Fruit fly (Drosophila melanogaster): ENCODE data around the gene mor.

mor gene

DNA sequence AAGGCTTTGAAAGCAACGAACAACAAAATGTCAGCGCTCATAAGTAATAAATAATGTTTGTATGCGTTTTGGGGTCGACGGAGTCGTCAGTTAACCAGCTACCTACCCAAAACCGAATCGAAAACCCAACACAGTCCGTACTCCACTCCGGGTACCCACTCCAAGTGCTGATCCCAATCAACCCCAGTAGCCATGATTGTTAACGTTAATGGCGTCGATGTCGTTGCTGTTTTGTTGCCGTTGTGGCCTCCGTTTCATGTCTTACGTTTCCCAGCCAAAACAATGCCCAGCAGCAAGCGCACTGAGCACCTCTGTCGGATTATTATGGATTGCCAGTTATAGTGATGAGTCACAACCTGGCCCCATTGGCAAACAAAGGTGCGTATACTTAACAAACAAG is 36.3 kb upstream of the mor start, which contains the start of gene GATAe:
GATAe (plus strand) TSS at position 76 of the 400 bp plus-strand sequence.
- no peak for TF ChIP-seq CG13204 (GFP tag; optimal IDR thresholded peaks at IDR 0.05)

DNA sequence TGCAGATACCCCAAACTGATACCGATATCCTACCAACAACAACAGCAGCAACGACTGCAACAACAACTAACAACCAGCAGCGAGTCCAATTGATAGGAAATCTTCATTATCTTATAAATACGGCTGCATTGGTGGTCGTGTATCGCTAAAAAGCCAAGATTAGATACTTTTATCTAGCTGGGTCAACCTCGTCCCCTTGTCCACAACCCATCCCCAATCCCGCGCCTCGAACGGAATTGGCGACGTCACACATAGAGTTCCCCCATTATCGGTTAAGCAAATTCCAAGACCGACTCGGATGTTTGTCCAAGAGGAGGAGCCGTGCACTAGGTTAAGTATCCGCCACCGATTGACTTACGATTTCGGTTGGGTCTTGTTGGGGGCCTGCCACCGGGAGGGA is 35.6 kb upstream of the mor start:
- TF ChIP-seq rn (GFP tag; IDR thresholded peaks at IDR 0.05) (no peak), Pif1B (GFP tag; optimal IDR thresholded peaks at IDR 0.05) (no peak), CG4496 (GFP tag; IDR thresholded peaks at IDR 0.05) (no peak), CG8301 (tag; optimal IDR thresholded peaks at IDR 0.05) (no peak), CG8159 (tag; optimal IDR thresholded peaks at IDR 0.05) (no peak), CG12605 (GFP tag; IDR thresholded peaks at IDR 0.05) (no peak), CG9948 (tag; optimal IDR thresholded peaks at IDR 0.05) (no peak), CG17806 (tag; optimal IDR thresholded peaks at IDR 0.05) (no peak), CG34367 (tag; optimal IDR thresholded peaks at IDR 0.05) (no peak)

DNA sequence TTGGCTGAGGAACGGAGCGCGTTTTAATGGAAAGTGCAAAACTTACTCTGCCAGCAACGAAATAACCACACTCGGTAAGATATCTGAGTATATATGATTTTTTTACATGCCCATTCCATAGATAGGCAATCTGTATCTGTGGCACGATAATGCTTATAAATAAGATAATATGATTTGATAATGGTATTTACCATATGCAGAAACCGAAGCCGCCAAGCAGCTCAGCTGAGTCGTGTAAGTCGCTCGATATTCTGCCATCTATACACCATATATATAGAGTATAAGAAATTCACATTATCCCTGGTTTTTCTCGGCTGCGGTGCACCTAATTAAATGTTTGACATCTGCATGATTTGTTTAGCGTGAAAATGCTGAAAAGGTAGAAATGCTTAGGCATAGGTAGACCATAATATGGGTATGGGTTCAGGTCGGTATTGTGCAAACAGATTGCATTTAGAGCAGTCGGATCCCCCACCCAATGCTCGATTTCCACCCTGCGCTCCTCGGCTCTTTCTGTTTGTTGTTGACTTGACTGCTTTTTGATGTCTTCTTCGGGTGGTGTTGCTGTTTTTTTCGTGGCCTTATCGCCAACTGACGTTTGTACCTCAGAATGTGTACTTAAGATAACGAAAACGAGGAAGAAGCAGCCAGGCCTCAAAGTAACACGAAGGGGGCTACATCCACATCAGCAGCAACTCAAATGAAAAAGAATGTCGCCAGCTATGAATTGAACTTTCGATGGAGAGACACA is 34.3 kb upstream of the mor start:
- TF ChIP-seq CG13204 (GFP tag; optimal IDR thresholded peaks at IDR 0.05) (no peak), CG4496 (GFP tag; IDR thresholded peaks at IDR 0.05) (no peak), EcR (GFP tag; optimal IDR thresholded peaks at IDR 0.05) (no peak), CG15710 (tag; optimal IDR thresholded peaks at IDR 0.05) (no peak), CG17806 (tag; optimal IDR thresholded peaks at IDR 0.05) (no peak)

DNA sequence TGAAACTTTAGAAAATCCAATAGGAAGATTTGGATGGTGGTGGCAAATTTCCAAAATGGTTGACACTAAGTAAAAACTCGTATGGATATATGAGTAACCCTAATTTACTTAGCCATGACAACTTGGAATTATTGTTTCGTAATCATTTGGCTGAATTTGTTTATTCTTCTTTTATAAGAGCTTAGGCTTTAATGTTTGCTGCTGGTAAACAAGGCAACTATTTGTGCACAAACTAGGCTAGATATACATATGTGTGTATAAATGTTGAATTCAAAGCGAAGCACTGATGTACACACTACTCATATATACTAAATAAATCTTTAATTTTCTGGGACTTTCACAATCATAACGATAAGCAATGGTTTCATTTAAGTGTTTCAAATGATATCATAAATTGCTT is 33.2 kb upstream of the mor start:
- TF ChIP-seq CG15710 (tag; optimal IDR thresholded peaks at IDR 0.05) (no peak), CG12605 (GFP tag; IDR thresholded peaks at IDR 0.05) (no peak), Snoo (tag; optimal IDR thresholded peaks at IDR 0.05) (no peak), CG13204 (GFP tag; optimal IDR thresholded peaks at IDR 0.05) (no peak), CG17806 (tag; optimal IDR thresholded peaks at IDR 0.05) (no peak), CG10348 (GFP tag; IDR thresholded peaks at IDR 0.05) (no peak), Pif1B (GFP tag; optimal IDR thresholded peaks at IDR 0.05) (no peak), CG4496 (GFP tag; IDR thresholded peaks at IDR 0.05) (no peak), fd96Ca (GFP tag; IDR thresholded peaks at IDR 0.05) (no peak), CG8159 (tag; optimal IDR thresholded peaks at IDR 0.05) (no peak)

DNA sequence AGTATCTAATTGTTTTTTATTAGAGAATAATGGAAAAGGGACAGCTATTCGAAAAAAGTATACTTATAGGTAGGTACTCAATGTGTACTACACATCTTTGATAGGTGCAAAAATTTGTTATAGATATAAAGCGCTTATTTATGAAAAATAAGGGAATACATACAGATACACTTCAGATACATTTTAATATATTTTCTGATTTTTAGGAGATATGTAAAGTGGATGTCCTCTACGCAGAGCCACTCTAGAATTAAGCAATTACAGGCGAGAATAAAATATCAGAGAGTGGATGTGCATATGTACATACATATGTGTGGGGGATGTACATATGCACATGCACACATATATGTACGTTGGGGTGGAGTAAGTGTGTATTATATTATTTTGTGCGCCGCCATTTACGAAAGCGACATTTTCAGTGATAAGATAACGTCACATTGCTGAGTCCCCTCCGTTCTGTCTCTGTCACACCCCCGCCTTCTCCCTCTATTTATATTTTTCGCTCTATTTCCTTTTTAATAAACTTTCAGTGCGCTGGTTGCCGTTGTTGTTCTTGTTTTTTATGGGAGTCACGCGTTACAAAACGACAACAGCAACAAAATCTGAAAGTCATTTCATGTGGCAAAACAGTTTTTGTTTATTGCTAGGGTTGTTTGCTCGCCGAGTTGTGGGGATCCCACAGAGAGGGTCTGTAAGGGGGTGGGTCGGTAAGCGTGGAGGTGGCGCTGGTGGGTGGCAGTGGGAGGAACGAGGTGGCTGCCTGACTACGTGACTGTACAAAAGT is 32.2 kb upstream of the mor start:
- TF ChIP-seq rn (GFP tag; IDR thresholded peaks at IDR 0.05) = no peak
- 0 out of 2 replicates have a peak, but pooled peaks have one; percentile 23 for TF ChIP-seq CG12605 (GFP tag; IDR thresholded peaks at IDR 0.05)
- TF ChIP-seq Ets98B (GFP tag; IDR thresholded peaks at IDR 0.05) = peak; percentile 19; the same call in 1 of the 2 replicates
- no peak for TF ChIP-seq CG34367 (tag; optimal IDR thresholded peaks at IDR 0.05)
- no peak for TF ChIP-seq Pif1A (GFP tag; optimal IDR thresholded peaks at IDR 0.05)
- 0 out of 3 replicates have a peak, but pooled peaks have one; percentile 43 for TF ChIP-seq fd96Ca (GFP tag; IDR thresholded peaks at IDR 0.05)
- peak; percentile 49 for TF ChIP-seq CG8159 (tag; optimal IDR thresholded peaks at IDR 0.05)

DNA sequence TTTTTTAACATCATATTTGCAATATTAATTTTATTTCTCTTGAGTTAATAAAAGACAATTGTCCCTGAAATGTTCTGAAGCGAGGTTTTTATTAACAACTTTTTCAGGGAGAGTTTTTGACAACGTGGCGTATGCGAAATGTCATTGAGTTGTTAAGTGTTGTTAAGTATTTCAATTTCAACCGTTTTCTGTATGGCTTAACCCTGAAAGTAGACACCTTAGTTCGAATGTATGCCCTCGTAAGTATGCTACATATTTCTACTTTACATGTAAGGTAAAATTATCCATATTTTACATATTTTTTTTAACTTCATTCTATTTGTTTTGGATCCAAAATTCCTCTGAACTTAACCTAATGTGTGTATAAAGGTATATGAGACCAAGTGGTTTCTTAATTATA is 31.3 kb upstream of the mor start:
- no peak for TF ChIP-seq CG13204 (GFP tag; optimal IDR thresholded peaks at IDR 0.05)
- TF ChIP-seq gl (tag; optimal IDR thresholded peaks at IDR 0.05) = no peak

DNA sequence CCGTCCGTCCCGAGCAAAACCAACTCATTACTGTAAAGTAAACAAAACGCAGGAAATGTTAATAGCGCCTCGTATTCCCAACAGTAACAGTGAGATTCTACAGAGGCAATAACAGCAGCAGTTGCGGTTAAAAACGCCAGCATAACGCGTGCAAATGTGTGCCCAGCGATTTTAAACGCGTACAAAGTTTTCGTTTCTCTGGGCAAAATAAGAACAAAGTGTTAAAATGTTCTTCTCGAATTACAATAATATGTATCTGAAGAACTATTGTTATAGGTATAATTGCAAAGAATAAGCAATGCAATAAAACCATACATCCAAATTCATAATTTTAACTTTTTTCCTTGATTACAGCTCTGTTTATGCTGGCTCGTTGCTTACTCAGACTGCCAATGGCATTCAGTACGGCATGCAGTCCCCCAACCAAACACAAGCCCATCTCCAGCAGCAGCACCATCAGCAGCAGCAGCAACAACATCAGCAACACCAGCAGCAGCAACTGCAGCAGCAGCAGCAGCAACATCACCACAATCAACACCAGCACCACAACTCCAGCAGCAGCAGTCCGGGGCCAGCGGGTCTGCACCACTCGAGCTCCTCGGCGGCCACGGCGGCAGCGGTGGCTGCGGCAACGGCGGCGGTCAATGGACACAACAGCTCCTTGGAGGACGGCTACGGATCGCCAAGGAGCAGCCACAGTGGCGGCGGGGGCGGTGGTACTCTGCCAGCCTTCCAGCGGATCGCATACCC is 26.4 kb upstream of the mor start:
- no peak for TF ChIP-seq CG8301 (tag; optimal IDR thresholded peaks at IDR 0.05)
- TF ChIP-seq CG13204 (GFP tag; optimal IDR thresholded peaks at IDR 0.05) = no peak
- TF ChIP-seq EcR (GFP tag; optimal IDR thresholded peaks at IDR 0.05) = no peak
- TF ChIP-seq CG8159 (tag; optimal IDR thresholded peaks at IDR 0.05) = no peak
- no peak for TF ChIP-seq fd96Ca (GFP tag; IDR thresholded peaks at IDR 0.05)
- TF ChIP-seq Pif1A (GFP tag; optimal IDR thresholded peaks at IDR 0.05) = no peak
- no peak for TF ChIP-seq CG10348 (GFP tag; IDR thresholded peaks at IDR 0.05)
- no peak for TF ChIP-seq CG32121 (GFP tag; IDR thresholded peaks at IDR 0.05)
- TF ChIP-seq gl (tag; optimal IDR thresholded peaks at IDR 0.05) = no peak
- TF ChIP-seq Snoo (tag; optimal IDR thresholded peaks at IDR 0.05) = no peak
- no peak for TF ChIP-seq CG4496 (GFP tag; IDR thresholded peaks at IDR 0.05)
- no peak for TF ChIP-seq Ets98B (GFP tag; IDR thresholded peaks at IDR 0.05)
- TF ChIP-seq CG15710 (tag; optimal IDR thresholded peaks at IDR 0.05) = no peak
- no peak for TF ChIP-seq rn (GFP tag; IDR thresholded peaks at IDR 0.05)
- no peak for TF ChIP-seq CG14655 (GFP tag; optimal IDR thresholded peaks at IDR 0.05)
